Worm (Caenorhabditis elegans) whole organism, young adult: ENCODE results near the gene vit-4.
A peak's percentile ranks its signal among the peaks of the same experiment; 100 is the strongest.

Experiments used
- B0261.1 ChIP-seq: sonication (generic microtip); optimal IDR thresholded peaks from 2 replicates; lab custom pipeline; 2016; ENCODE audit warnings: mild to moderate bottlenecking, missing genetic modification characterization, moderate library complexity, missing compliant biosample characterization
- C17E4.6 ChIP-seq: fragments of 200-800 bp; sonication (Bioruptor generic); IDR thresholded peaks from 2 replicates; pipeline ENCODE4 v1.3.6; 2022; ENCODE audit warnings: missing genetic modification reagents, missing genetic modification characterization, missing compliant biosample characterization
- D2030.7 ChIP-seq: fragments of 200-800 bp; sonication (Bioruptor generic); IDR thresholded peaks from 2 replicates; pipeline ENCODE4 v1.3.6; 2022; ENCODE audit warnings: missing genetic modification reagents, missing genetic modification characterization, missing compliant biosample characterization
- F10E7.11 ChIP-seq: sonication (generic microtip); optimal IDR thresholded peaks from 2 replicates; lab custom pipeline; 2017; ENCODE audit warnings: mild to moderate bottlenecking, missing genetic modification characterization, moderate library complexity, missing compliant biosample characterization
- F55B11.4 ChIP-seq: sonication (generic microtip); optimal IDR thresholded peaks from 2 replicates; lab custom pipeline; 2016; ENCODE audit warnings: missing compliant biosample characterization, missing genetic modification characterization, borderline replicate concordance; ENCODE audit not compliant: insufficient read depth
- Y56A3A.18 ChIP-seq: fragments of 200-800 bp; sonication (Bioruptor generic); IDR thresholded peaks from 2 replicates; pipeline ENCODE4 v1.3.6; 2022; ENCODE audit warnings: missing genetic modification reagents, missing genetic modification characterization, missing compliant biosample characterization
- atf-7 ChIP-seq: sonication (generic microtip); optimal IDR thresholded peaks from 2 replicates; lab custom pipeline; 2017; ENCODE audit warnings: mild to moderate bottlenecking, missing genetic modification characterization, missing compliant biosample characterization
- athp-1 ChIP-seq: sonication (generic microtip); optimal IDR thresholded peaks from 2 replicates; lab custom pipeline; 2017; ENCODE audit warnings: mild to moderate bottlenecking, missing genetic modification characterization, missing compliant biosample characterization
- attf-3 ChIP-seq: fragments of 200-800 bp; sonication (Bioruptor generic); conservative IDR thresholded peaks from 2 replicates; pipeline ENCODE4 v1.3.6; 2022; ENCODE audit warnings: missing genetic modification reagents, missing genetic modification characterization, missing compliant biosample characterization
- cebp-1 ChIP-seq, 2 experiments: fragments of 200-800 bp in 1 of 2; sonication (Bioruptor generic) in 1 of 2; sonication (generic microtip) in 1 of 2; IDR thresholded peaks in 1 of 2; optimal IDR thresholded peaks in 1 of 2; 2 replicates each; pipeline versions ENCODE4 v1.3.6 to Lab custom; 2017 to 2022; ENCODE audit warnings: missing compliant biosample characterization in 2 of 2, missing genetic modification characterization in 2 of 2, mild to moderate bottlenecking in 1 of 2, missing genetic modification reagents in 1 of 2, moderate library complexity in 1 of 2
- ceh-79 ChIP-seq: sonication (generic microtip); optimal IDR thresholded peaks from 2 replicates; lab custom pipeline; 2017; ENCODE audit warnings: mild to moderate bottlenecking, missing genetic modification characterization, missing compliant biosample characterization
- dox-1 ChIP-seq: fragments of 200-800 bp; sonication (Bioruptor generic); IDR thresholded peaks from 2 replicates; pipeline ENCODE4 v1.3.6; 2022; ENCODE audit warnings: missing genetic modification reagents, missing genetic modification characterization, missing compliant biosample characterization
- efl-1 ChIP-seq: fragments of 150-350 bp; optimal IDR thresholded peaks from 2 replicates; lab custom pipeline; 2014; ENCODE audit warnings: missing biosample characterization, missing genetic modification reagents, missing genetic modification characterization
- egrh-3 ChIP-seq: fragments of 200-800 bp; sonication (Bioruptor generic); IDR thresholded peaks from 2 replicates; pipeline ENCODE4 v1.3.6; 2022; ENCODE audit warnings: missing genetic modification reagents, missing genetic modification characterization, missing compliant biosample characterization
- ets-4 ChIP-seq: fragments of 200-800 bp; sonication (Bioruptor generic); optimal IDR thresholded peaks from 2 replicates; lab custom pipeline; 2018; ENCODE audit warnings: mild to moderate bottlenecking, missing genetic modification characterization, missing compliant biosample characterization
- fkh-3 ChIP-seq: sonication (generic microtip); optimal IDR thresholded peaks from 2 replicates; lab custom pipeline; 2016; ENCODE audit warnings: mild to moderate bottlenecking, missing genetic modification characterization, missing compliant biosample characterization
- gei-17 ChIP-seq: fragments of 200-800 bp; sonication (Bioruptor generic); optimal IDR thresholded peaks from 2 replicates; lab custom pipeline; 2018; ENCODE audit warnings: mild to moderate bottlenecking, missing genetic modification characterization, missing compliant biosample characterization
- hlh-26 ChIP-seq: fragments of 200-800 bp; sonication (Bioruptor generic); conservative IDR thresholded peaks from 2 replicates; pipeline ENCODE4 v1.3.6; 2022; ENCODE audit warnings: missing genetic modification reagents, missing genetic modification characterization, missing compliant biosample characterization
- hrde-1 ChIP-seq: sonication (generic microtip); optimal IDR thresholded peaks from 2 replicates; lab custom pipeline; 2016; ENCODE audit warnings: missing genetic modification characterization, mild to moderate bottlenecking, missing compliant biosample characterization, moderate library complexity, missing genotype, missing genetic modification reagents, borderline replicate concordance
- hsf-1 ChIP-seq: fragments of 200-800 bp; sonication (Bioruptor generic); IDR thresholded peaks from 2 replicates; pipeline ENCODE4 v1.3.6; 2022; ENCODE audit warnings: missing genetic modification reagents, missing genetic modification characterization, missing compliant biosample characterization
- lag-1 ChIP-seq: fragments of 200-800 bp; sonication (Bioruptor generic); IDR thresholded peaks from 2 replicates; pipeline ENCODE4 v1.3.6; 2022; ENCODE audit warnings: missing genetic modification reagents, missing genetic modification characterization, missing compliant biosample characterization
- let-607 ChIP-seq, 2 experiments: fragments of 200-800 bp in 1 of 2; sonication (Bioruptor generic) in 1 of 2; sonication (generic microtip) in 1 of 2; optimal IDR thresholded peaks; 2 replicates each; lab custom pipeline; 2016 to 2018; ENCODE audit warnings: mild to moderate bottlenecking in 2 of 2, missing compliant biosample characterization in 2 of 2, missing genetic modification characterization in 2 of 2, moderate library complexity in 2 of 2, missing genotype in 1 of 2
- lin-40 ChIP-seq: sonication (generic microtip); optimal IDR thresholded peaks from 2 replicates; lab custom pipeline; 2016; ENCODE audit warnings: missing genetic modification characterization, mild to moderate bottlenecking, missing compliant biosample characterization, missing genotype, missing genetic modification reagents
- lsl-1 ChIP-seq: fragments of 200-800 bp; sonication (Bioruptor generic); optimal IDR thresholded peaks from 2 replicates; lab custom pipeline; 2018; ENCODE audit warnings: mild to moderate bottlenecking, missing genetic modification characterization, moderate library complexity, missing compliant biosample characterization
- madf-8 ChIP-seq: fragments of 200-800 bp; sonication (Bioruptor generic); conservative IDR thresholded peaks from 2 replicates; pipeline ENCODE4 v1.3.6; 2022; ENCODE audit warnings: missing genetic modification reagents, missing genetic modification characterization, missing compliant biosample characterization
- mcd-1 ChIP-seq: fragments of 200-800 bp; sonication (Bioruptor generic); IDR thresholded peaks from 2 replicates; pipeline ENCODE4 v1.3.6; 2022; ENCODE audit warnings: missing genetic modification reagents, missing genetic modification characterization, missing compliant biosample characterization
- mel-28 ChIP-seq: sonication (generic microtip); optimal IDR thresholded peaks from 2 replicates; lab custom pipeline; 2016; ENCODE audit warnings: borderline replicate concordance, mild to moderate bottlenecking, missing genetic modification characterization, missing compliant biosample characterization
- nfyb-1 ChIP-seq: fragments of 200-800 bp; sonication (Bioruptor generic); IDR thresholded peaks from 2 replicates; pipeline ENCODE4 v1.3.6; 2022; ENCODE audit warnings: missing genetic modification reagents, missing genetic modification characterization, missing compliant biosample characterization
- nhr-80 ChIP-seq: sonication (generic microtip); optimal IDR thresholded peaks from 2 replicates; lab custom pipeline; 2016; ENCODE audit warnings: missing genetic modification characterization, missing compliant biosample characterization
- pha-4 ChIP-seq: fragments of 150-350 bp; sonication (generic microtip); optimal IDR thresholded peaks from 2 replicates; lab custom pipeline; 2014; ENCODE audit warnings: missing biosample characterization, missing genetic modification reagents, missing genetic modification characterization
- rpc-1 ChIP-seq, 2 experiments: fragments of 150-350 bp in 1 of 2; sonication (generic microtip) in 1 of 2; optimal IDR thresholded peaks; 2 replicates each; lab custom pipeline; 2014 to 2018; ENCODE audit warnings: missing biosample characterization in 1 of 2, missing genetic modification characterization in 1 of 2, missing genetic modification reagents in 1 of 2, missing genotype in 1 of 2
- sea-2 ChIP-seq: fragments of 200-800 bp; sonication (Bioruptor generic); IDR thresholded peaks from 2 replicates; pipeline ENCODE4 v1.3.6; 2022; ENCODE audit warnings: missing genetic modification characterization, missing compliant biosample characterization
- tbp1 ChIP-seq: fragments of 200-800 bp; sonication (Bioruptor generic); optimal IDR thresholded peaks from 2 replicates; lab custom pipeline; 2018; ENCODE audit warnings: mild to moderate bottlenecking, missing genetic modification characterization, missing compliant biosample characterization
- unc-130 ChIP-seq: sonication (generic microtip); optimal IDR thresholded peaks from 2 replicates; lab custom pipeline; 2016; ENCODE audit warnings: missing genetic modification reagents, missing genetic modification characterization, missing compliant biosample characterization
- unc-62 ChIP-seq: fragments of 150-350 bp; optimal IDR thresholded peaks from 2 replicates; lab custom pipeline; 2014; ENCODE audit warnings: missing biosample characterization, missing genetic modification reagents, missing genetic modification characterization
- xnd-1 ChIP-seq: sonication (generic microtip); optimal IDR thresholded peaks from 2 replicates; lab custom pipeline; 2016; ENCODE audit warnings: missing genotype, missing genetic modification reagents, missing genetic modification characterization, missing compliant biosample characterization
- ztf-25 ChIP-seq: fragments of 200-800 bp; sonication (Bioruptor generic); IDR thresholded peaks from 2 replicates; pipeline ENCODE4 v1.3.6; 2022; ENCODE audit warnings: missing genetic modification reagents, missing genetic modification characterization, missing compliant biosample characterization

Gene vit-4

DNA sequence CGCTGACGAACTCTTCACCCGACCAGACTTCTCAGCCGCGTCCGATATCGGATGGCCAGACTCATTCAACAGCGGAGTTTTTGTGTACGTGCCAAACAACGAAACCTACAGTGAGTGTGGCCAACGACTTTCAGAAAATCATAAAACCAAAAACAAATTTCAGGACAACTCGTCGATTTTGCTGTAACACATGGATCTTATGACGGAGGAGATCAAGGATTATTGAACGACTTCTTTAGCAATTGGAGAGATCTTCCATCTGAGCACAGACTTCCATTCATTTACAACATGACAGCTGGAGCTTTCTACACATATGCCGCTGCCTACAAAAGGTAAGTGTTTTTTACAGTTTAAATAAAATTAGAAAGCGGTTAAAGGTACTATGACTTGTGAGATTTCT, 25.7 kb downstream of the vit-4 start:
- TF ChIP-seq F55B11.4 (tag; lab: Kevin White, UChicago) (no peak), athp-1 (no peak), unc-62 (GFP tag; lab: Kevin White, UChicago) (no peak)
- TF ChIP-seq, all 124 proteins: peak for 0

DNA sequence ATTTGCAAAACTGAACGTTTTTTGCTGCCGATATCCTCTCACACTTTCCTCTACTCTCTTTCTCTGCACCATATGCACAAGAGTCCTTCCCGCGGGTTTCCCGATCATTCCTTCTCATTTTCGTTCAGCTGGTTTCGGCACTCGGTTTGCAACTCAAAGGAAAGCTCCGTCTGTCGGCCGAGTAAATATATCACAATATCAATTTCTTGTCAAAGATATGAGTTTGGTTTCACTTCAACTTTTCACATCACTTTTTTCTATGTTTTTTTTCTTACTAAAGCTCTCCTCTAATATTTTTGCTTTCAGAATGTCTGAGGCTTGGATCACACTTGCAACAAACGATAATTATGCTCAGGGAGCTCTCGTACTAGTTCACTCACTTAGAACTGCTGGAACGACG, 26.4 kb downstream of the vit-4 start, which contains the start of gene gyg-1:
Gene gyg-1 (plus strand): TSS at position 301 of the 400 bp plus-strand sequence.
- TF ChIP-seq ztf-25 (GFP tag; lab: Robert Waterston, UW) = no peak

DNA sequence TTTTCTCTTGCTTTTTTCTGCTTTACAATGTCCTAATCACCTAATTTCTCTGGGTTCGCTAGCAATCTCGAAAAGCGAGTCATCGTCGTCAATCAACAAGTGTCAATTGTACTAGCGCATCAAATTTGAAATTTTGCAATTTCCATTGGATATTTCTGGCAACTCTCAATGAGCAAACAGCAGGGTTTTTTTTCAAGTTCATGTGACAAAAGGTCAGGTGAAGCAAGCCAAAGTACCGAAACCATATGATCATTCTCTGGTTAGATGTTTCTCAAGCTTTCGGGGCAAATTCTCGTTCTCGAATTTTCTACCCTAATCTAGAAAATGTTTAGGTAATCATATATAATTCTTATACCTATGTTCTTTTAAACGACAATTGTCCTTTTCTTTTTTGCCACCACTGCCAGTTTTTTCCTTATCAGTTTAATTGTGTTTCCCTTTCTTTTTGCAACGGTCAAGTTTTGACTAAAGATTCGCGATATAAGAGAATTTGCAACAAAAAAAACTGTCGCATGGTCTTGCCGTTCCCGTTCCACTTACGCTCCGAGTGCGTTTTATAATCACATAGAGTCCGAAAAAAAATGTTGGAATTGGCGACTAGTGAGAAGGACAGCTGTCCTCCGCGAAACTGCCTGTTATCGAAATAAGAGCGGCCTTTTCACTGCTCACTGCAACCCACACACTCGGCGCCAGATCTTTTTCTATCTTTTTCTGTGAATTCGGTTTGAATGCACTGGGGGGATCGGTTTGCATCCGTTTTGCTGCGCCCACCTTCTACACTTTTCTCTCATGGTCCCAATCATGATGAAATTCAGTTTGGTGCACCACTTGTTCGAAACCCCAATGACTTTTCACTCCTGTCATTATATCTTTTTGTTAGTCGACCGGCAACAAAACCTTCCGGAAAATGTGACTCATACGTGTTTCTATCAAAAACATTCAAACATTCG, 27.2 kb downstream of the vit-4 start:
- TF ChIP-seq hsf-1 (GFP tag; lab: Robert Waterston, UW) = peak; percentile 80
- no peak for TF ChIP-seq lsl-1 (GFP tag; lab: Kevin White, UChicago)
- TF ChIP-seq nhr-80 = peak; percentile 10

DNA sequence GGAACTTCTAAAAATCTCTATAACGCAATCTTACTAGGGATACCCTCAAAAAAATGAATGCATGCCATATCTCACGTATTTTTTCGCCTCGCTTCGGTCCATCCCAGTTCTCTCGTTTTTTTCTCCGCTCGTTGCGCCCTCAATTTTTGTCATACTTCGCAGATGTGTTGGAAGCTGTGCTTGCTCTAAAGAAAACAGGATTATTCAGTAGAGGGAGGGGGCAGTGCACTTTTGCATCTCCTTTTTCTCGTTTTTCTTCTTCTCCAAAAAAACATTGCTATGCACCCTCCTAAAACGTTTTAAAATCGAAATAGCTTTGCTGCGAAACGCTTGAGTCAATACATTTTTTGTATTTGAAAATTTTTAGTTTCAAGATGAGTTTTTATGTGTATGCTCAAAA, 28.3 kb downstream of the vit-4 start:
- TF ChIP-seq D2030.7 (GFP tag; lab: Robert Waterston, UW) (no peak), C17E4.6 (no peak), egrh-3 (GFP tag; lab: Robert Waterston, UW) (no peak), ceh-79 (tag; lab: Kevin White, UChicago) (no peak), efl-1 (GFP tag; lab: Kevin White, UChicago) (no peak), gei-17 (GFP tag; lab: Kevin White, UChicago) (no peak), mel-28 (tag; lab: Kevin White, UChicago) (no peak)

DNA sequence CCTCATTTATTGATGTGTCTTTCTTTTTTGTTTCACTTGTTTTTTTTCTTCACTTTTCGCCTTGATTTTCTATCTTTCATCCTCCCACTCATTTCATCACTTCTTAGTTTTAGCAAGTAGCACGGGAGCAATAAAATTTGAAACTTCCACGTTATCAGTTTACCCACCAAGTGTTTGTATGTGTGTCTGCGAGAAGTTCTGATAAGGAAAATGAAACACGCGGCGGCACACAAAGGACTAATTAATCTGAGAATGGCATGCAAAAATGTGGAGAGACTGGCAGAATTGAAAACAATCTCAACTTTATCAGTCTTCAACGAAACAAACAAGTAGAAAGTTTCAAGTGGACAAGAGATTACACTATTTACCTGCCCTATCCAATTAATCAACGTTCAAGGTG, 29.5 kb downstream of the vit-4 start:
- TF ChIP-seq cebp-1 (GFP tag; IDR thresholded peaks at IDR 0.05; lab: Robert Waterston, UW) (no peak), cebp-1 (tag; optimal IDR thresholded peaks at IDR 0.05; lab: Kevin White, UChicago) (peak; percentile 60), dox-1 (GFP tag; lab: Robert Waterston, UW) (peak; percentile 71), lin-40 (peak; percentile 34), Y56A3A.18 (GFP tag; lab: Robert Waterston, UW) (no peak), ets-4 (GFP tag; lab: Kevin White, UChicago) (peak; percentile 40), nhr-80 (peak; percentile 95), attf-3 (GFP tag; lab: Robert Waterston, UW) (no peak), atf-7 (tag; lab: Kevin White, UChicago) (peak; percentile 8), pha-4 (tag; lab: Kevin White, UChicago) (peak; percentile 21), tbp1 (peak; percentile 24), let-607 (tag; optimal IDR thresholded peaks at IDR 0.05; lab: Kevin White, UChicago) (peak in 1 of 2 experiments; percentile 38)

DNA sequence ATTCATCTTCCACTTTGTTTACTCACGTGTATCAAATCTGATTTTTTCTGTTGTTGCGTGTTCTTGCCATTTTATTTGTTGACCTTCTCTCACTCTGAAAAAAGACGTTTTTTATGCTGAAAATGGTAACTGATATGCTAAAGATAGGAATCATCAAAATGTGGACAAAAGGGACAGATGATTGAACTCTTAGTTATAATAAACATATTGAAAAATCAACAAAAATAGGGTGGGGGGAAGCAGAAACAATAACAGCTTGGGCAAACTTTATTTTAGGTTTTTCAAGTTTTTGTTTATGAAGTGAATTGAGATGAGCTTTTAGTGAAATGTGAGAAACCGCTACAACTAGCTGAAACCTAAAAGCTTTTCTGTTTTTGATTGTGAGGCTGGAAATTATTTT, 30.8 kb downstream of the vit-4 start, which contains the start of gene F56B6.6:
Gene F56B6.6 (minus strand): TSS at position 101 of the 400 bp plus-strand sequence.
- no peak for TF ChIP-seq rpc-1 (optimal IDR thresholded peaks at IDR 0.05; lab: Kevin White, UChicago)
- no peak for TF ChIP-seq rpc-1 (tag; optimal IDR thresholded peaks at IDR 0.05; lab: Kevin White, UChicago)
- no peak for TF ChIP-seq mcd-1 (GFP tag; lab: Robert Waterston, UW)
- TF ChIP-seq B0261.1 (tag; lab: Kevin White, UChicago) = no peak
- no peak for TF ChIP-seq xnd-1 (tag; lab: Kevin White, UChicago)
- TF ChIP-seq fkh-3 (tag; lab: Kevin White, UChicago) = no peak
- no peak for TF ChIP-seq D2030.7 (GFP tag; lab: Robert Waterston, UW)
- no peak for TF ChIP-seq unc-130 (GFP tag; lab: Kevin White, UChicago)
- TF ChIP-seq F10E7.11 (tag; lab: Kevin White, UChicago) = no peak
- no peak for TF ChIP-seq hrde-1 (tag; lab: Kevin White, UChicago)
- no peak for TF ChIP-seq lag-1 (GFP tag; lab: Robert Waterston, UW)
- no peak for TF ChIP-seq hlh-26 (GFP tag; lab: Robert Waterston, UW)
- no peak for TF ChIP-seq nfyb-1 (GFP tag; lab: Robert Waterston, UW)
- TF ChIP-seq madf-8 (GFP tag; lab: Robert Waterston, UW) = no peak
- no peak for TF ChIP-seq lsl-1 (GFP tag; lab: Kevin White, UChicago)
- no peak for TF ChIP-seq sea-2
